Fruit fly (Drosophila melanogaster) whole organism, wandering third instar larva: ENCODE measurements around the gene Prosbeta3.

Experiments used
- Abd-B ChIP-seq: fragments of >200 bp; optimal IDR thresholded peaks from 2 replicates; lab custom pipeline; 2017; ENCODE audit warnings: missing biosample characterization, missing genetic modification characterization
- CG9705 ChIP-seq: fragments of 200-800 bp; sonication (Bioruptor generic); optimal IDR thresholded peaks from 2 replicates; lab custom pipeline; 2018; ENCODE audit warnings: missing biosample characterization, mild to moderate bottlenecking, missing genetic modification characterization
- CrebA ChIP-seq: fragments of 200-800 bp; sonication (Bioruptor generic); optimal IDR thresholded peaks from 2 replicates; lab custom pipeline; 2016; ENCODE audit warnings: missing biosample characterization, mild to moderate bottlenecking, missing genetic modification characterization, borderline replicate concordance
- Dfd ChIP-seq: fragments of >200 bp; optimal IDR thresholded peaks from 2 replicates; lab custom pipeline; 2017; ENCODE audit warnings: missing biosample characterization, missing genetic modification characterization
- Dif ChIP-seq: fragments of 200-275, 200-300 bp; sonication (Bioruptor generic); optimal IDR thresholded peaks from 2 replicates; lab custom pipeline; 2018; ENCODE audit warnings: missing biosample characterization, missing genetic modification characterization; ENCODE audit not compliant: partially characterized antibody
- HLH106 ChIP-seq: fragments of 200-800 bp; optimal IDR thresholded peaks from 3 replicates; lab custom pipeline; 2019; ENCODE audit warnings: missing biosample characterization, mild to moderate bottlenecking, missing genetic modification characterization, moderate library complexity
- Hnf4 ChIP-seq: fragments of 200-800 bp; sonication (Bioruptor generic); optimal IDR thresholded peaks from 2 replicates; lab custom pipeline; 2016; ENCODE audit warnings: missing biosample characterization, mild to moderate bottlenecking, missing genetic modification characterization
- Hr78 ChIP-seq: fragments of >200 bp; optimal IDR thresholded peaks from 2 replicates; lab custom pipeline; 2017; ENCODE audit warnings: missing biosample characterization, missing genetic modification characterization
- Hr83 ChIP-seq: fragments of 200-300 bp; sonication (Bioruptor generic); optimal IDR thresholded peaks from 2 replicates; lab custom pipeline; 2016; ENCODE audit warnings: missing biosample characterization, mild to moderate bottlenecking, missing genetic modification characterization, moderate library complexity; ENCODE audit not compliant: poor library complexity, severe bottlenecking
- Jra ChIP-seq: sonication (Bioruptor generic); optimal IDR thresholded peaks from 2 replicates; lab custom pipeline; 2016; ENCODE audit warnings: missing biosample characterization, missing genetic modification characterization
- Mio ChIP-seq: sonication (Bioruptor generic); optimal IDR thresholded peaks from 2 replicates; lab custom pipeline; 2016; ENCODE audit warnings: missing biosample characterization, missing genetic modification characterization
- Myc ChIP-seq: fragments of >200 bp; optimal IDR thresholded peaks from 2 replicates; lab custom pipeline; 2017
- N ChIP-seq: fragments of >200 bp; optimal IDR thresholded peaks from 2 replicates; lab custom pipeline; 2018; ENCODE audit warnings: missing biosample characterization, missing external identifiers, missing genetic modification characterization
- Rel ChIP-seq, 2 experiments: fragments of 200-800 bp; sonication (Bioruptor generic) in 1 of 2; optimal IDR thresholded peaks; 2 replicates in 1 of 2; 3 replicates in 1 of 2; lab custom pipeline; 2016 to 2019; ENCODE audit warnings: mild to moderate bottlenecking in 2 of 2, missing biosample characterization in 2 of 2, missing genetic modification characterization in 2 of 2, moderate library complexity in 1 of 2
- Sp1 ChIP-seq: fragments of 200-800 bp; sonication (Bioruptor generic); optimal IDR thresholded peaks from 3 replicates; lab custom pipeline; 2019; ENCODE audit warnings: missing biosample characterization, mild to moderate bottlenecking, missing genetic modification characterization, moderate library complexity
- Vsx2 ChIP-seq: fragments of 200-300, 225-300 bp; sonication (Bioruptor generic); optimal IDR thresholded peaks from 2 replicates; lab custom pipeline; 2018; ENCODE audit warnings: missing biosample characterization, missing genetic modification characterization; ENCODE audit not compliant: partially characterized antibody
- br ChIP-seq: fragments of 200-800 bp; sonication (Bioruptor generic); optimal IDR thresholded peaks from 2 replicates; lab custom pipeline; 2016; ENCODE audit warnings: missing biosample characterization, missing genetic modification characterization
- brk ChIP-seq: fragments of 200-800 bp; sonication (Bioruptor generic); optimal IDR thresholded peaks from 2 replicates; lab custom pipeline; 2016; ENCODE audit warnings: missing biosample characterization, mild to moderate bottlenecking, missing genetic modification characterization
- dl ChIP-seq, 2 experiments: fragments of 175-275, 200-275 bp in 1 of 2; fragments of 200-275 bp in 1 of 2; sonication (Bioruptor generic); optimal IDR thresholded peaks; lab custom pipeline; 2018; ENCODE audit warnings: mild to moderate bottlenecking in 2 of 2, missing biosample characterization in 2 of 2, missing genetic modification characterization in 2 of 2, moderate library complexity in 2 of 2; ENCODE audit not compliant: partially characterized antibody in 2 of 2, insufficient read depth in 1 of 2
- dmrt93B ChIP-seq: fragments of 200-800 bp; sonication (Bioruptor generic); optimal IDR thresholded peaks from 2 replicates; lab custom pipeline; 2018; ENCODE audit warnings: missing biosample characterization, mild to moderate bottlenecking, missing genetic modification characterization
- dsf ChIP-seq: sonication (Bioruptor generic); optimal IDR thresholded peaks from 2 replicates; lab custom pipeline; 2016; ENCODE audit warnings: missing biosample characterization, missing genetic modification characterization, borderline replicate concordance
- ey ChIP-seq: fragments of 200-800 bp; sonication (Bioruptor generic); optimal IDR thresholded peaks from 2 replicates; lab custom pipeline; 2016; ENCODE audit warnings: missing biosample characterization, missing genetic modification characterization
- foxo ChIP-seq, 2 experiments: fragments of 200-800 bp; sonication (Bioruptor generic); optimal IDR thresholded peaks; 2 replicates in 1 of 2; 3 replicates in 1 of 2; lab custom pipeline; 2016 to 2017; ENCODE audit warnings: missing biosample characterization in 2 of 2, missing genetic modification characterization in 2 of 2
- fru ChIP-seq: fragments of 200-800 bp; sonication (Bioruptor generic); optimal IDR thresholded peaks from 3 replicates; lab custom pipeline; 2016; ENCODE audit warnings: missing biosample characterization, mild to moderate bottlenecking, missing genetic modification characterization
- h ChIP-seq: fragments of 200-800 bp; sonication (Bioruptor generic); optimal IDR thresholded peaks from 3 replicates; lab custom pipeline; 2016; ENCODE audit warnings: missing biosample characterization, mild to moderate bottlenecking, missing genetic modification characterization
- jim ChIP-seq: fragments of 175-275, 200-325 bp; sonication (Bioruptor generic); optimal IDR thresholded peaks from 2 replicates; lab custom pipeline; 2016; ENCODE audit warnings: missing biosample characterization, mild to moderate bottlenecking, missing genetic modification characterization
- lola ChIP-seq: fragments of >200 bp; optimal IDR thresholded peaks from 2 replicates; lab custom pipeline; 2017; ENCODE audit warnings: missing biosample characterization, missing genetic modification characterization
- pan ChIP-seq: fragments of >200 bp; optimal IDR thresholded peaks from 2 replicates; lab custom pipeline; 2017
- psq ChIP-seq: fragments of 200-800 bp; sonication (Bioruptor generic); optimal IDR thresholded peaks from 3 replicates; lab custom pipeline; 2017; ENCODE audit warnings: missing biosample characterization, mild to moderate bottlenecking, missing genetic modification characterization, moderate library complexity
- rgr ChIP-seq: fragments of 200-800 bp; sonication (Bioruptor generic); optimal IDR thresholded peaks from 3 replicates; lab custom pipeline; 2016; ENCODE audit warnings: missing biosample characterization, mild to moderate bottlenecking, missing genetic modification characterization
- sage ChIP-seq: fragments of 200-800 bp; sonication (Bioruptor generic); optimal IDR thresholded peaks from 2 replicates; lab custom pipeline; 2016; ENCODE audit warnings: missing biosample characterization, mild to moderate bottlenecking, missing genetic modification characterization
- sv ChIP-seq: fragments of 200-800 bp; sonication (Bioruptor generic); optimal IDR thresholded peaks from 3 replicates; lab custom pipeline; 2016; ENCODE audit warnings: missing biosample characterization, missing genetic modification characterization
- tai ChIP-seq: sonication (Bioruptor generic); optimal IDR thresholded peaks from 2 replicates; lab custom pipeline; 2016; ENCODE audit warnings: missing biosample characterization, missing genetic modification characterization
- usp ChIP-seq: fragments of >200 bp; optimal IDR thresholded peaks from 2 replicates; lab custom pipeline; 2017; ENCODE audit warnings: missing biosample characterization, missing genetic modification characterization
- woc ChIP-seq: sonication (Bioruptor generic); optimal IDR thresholded peaks from 2 replicates; lab custom pipeline; 2016; ENCODE audit warnings: missing biosample characterization, mild to moderate bottlenecking, missing genetic modification characterization

Prosbeta3 gene

dm6 chr3R:8984141-8984540, 21.9 kb downstream of the Prosbeta3 start, which contains the start of gene RagA-B:
Gene RagA-B, minus strand, starts transcription at chr3R:8984315.
- TF ChIP-seq woc (GFP tag; lab: Kevin White, UChicago): no peak
- TF ChIP-seq h (GFP tag; lab: Kevin White, UChicago): no peak
- TF ChIP-seq Dif: no peak
- no peak for TF ChIP-seq Rel (GFP tag; optimal IDR thresholded peaks at IDR 0.05; lab: Kevin White, UChicago)
- no peak for TF ChIP-seq Rel (tag; optimal IDR thresholded peaks at IDR 0.05; lab: Kevin White, UChicago)
- no peak for TF ChIP-seq CG9705
- TF ChIP-seq Vsx2 (GFP tag; lab: Kevin White, UChicago): no peak
- TF ChIP-seq Dfd (GFP tag; lab: Kevin White, UChicago): no peak
- TF ChIP-seq usp: no peak
- TF ChIP-seq Hr78: no peak
- no peak for TF ChIP-seq Sp1 (GFP tag; lab: Kevin White, UChicago)
- no peak for TF ChIP-seq Mio (GFP tag; lab: Kevin White, UChicago)
- TF ChIP-seq pan: no peak
- TF ChIP-seq ey (GFP tag; lab: Kevin White, UChicago): no peak
- TF ChIP-seq Abd-B (GFP tag; lab: Kevin White, UChicago): no peak
- no peak for TF ChIP-seq foxo (GFP tag; optimal IDR thresholded peaks at IDR 0.05; lab: Kevin White, UChicago)

dm6 chr3R:8981209-8981996, 24.6 kb downstream of the Prosbeta3 start:
- no peak for TF ChIP-seq Rel (GFP tag; optimal IDR thresholded peaks at IDR 0.05; lab: Kevin White, UChicago)
- TF ChIP-seq Rel (tag; optimal IDR thresholded peaks at IDR 0.05; lab: Kevin White, UChicago): no peak
- no peak for TF ChIP-seq lola (GFP tag; lab: Kevin White, UChicago)
- TF ChIP-seq Dif: peak; percentile 30

- TF ChIP-seq dl (GFP tag; optimal IDR thresholded peaks at IDR 0.05; lab: Kevin White, UChicago; ENCODE audit: insufficient read depth in 1 of 2, partially characterized antibody in 2 of 2) (peak; percentile 59 to 60), Dif (peak; percentile 67), jim (no peak), Rel (GFP tag; optimal IDR thresholded peaks at IDR 0.05; lab: Kevin White, UChicago) (no peak), Rel (tag; optimal IDR thresholded peaks at IDR 0.05; lab: Kevin White, UChicago) (no peak)
Observed at dm6 chr3R:8980776-8981165, 25.3 kb downstream of the Prosbeta3 start, which contains the start of gene CAHbeta. Gene CAHbeta, plus strand, starts transcription at chr3R:8980860.

- TF ChIP-seq Rel (GFP tag; optimal IDR thresholded peaks at IDR 0.05; lab: Kevin White, UChicago): no peak
- TF ChIP-seq Rel (tag; optimal IDR thresholded peaks at IDR 0.05; lab: Kevin White, UChicago): no peak
- no peak for TF ChIP-seq Dfd (GFP tag; lab: Kevin White, UChicago)
- TF ChIP-seq dsf (GFP tag; lab: Kevin White, UChicago): no peak
- no peak for TF ChIP-seq Hr83 (GFP tag; lab: Kevin White, UChicago)
- no peak for TF ChIP-seq usp
- TF ChIP-seq foxo (GFP tag; optimal IDR thresholded peaks at IDR 0.05; lab: Kevin White, UChicago): peak in 1 of 2 experiments; percentile 7
- no peak for TF ChIP-seq CrebA (GFP tag; lab: Kevin White, UChicago)
- TF ChIP-seq Dif: no peak
- TF ChIP-seq psq (GFP tag; lab: Kevin White, UChicago): no peak
- no peak for TF ChIP-seq jim
- TF ChIP-seq lola (GFP tag; lab: Kevin White, UChicago): no peak
- no peak for TF ChIP-seq Abd-B (GFP tag; lab: Kevin White, UChicago)
- no peak for TF ChIP-seq Vsx2 (GFP tag; lab: Kevin White, UChicago)
- no peak for TF ChIP-seq dmrt93B (GFP tag; lab: Kevin White, UChicago)
- TF ChIP-seq Jra (GFP tag; lab: Kevin White, UChicago): no peak
- peak; percentile 23 for TF ChIP-seq fru (GFP tag; lab: Kevin White, UChicago)
- TF ChIP-seq woc (GFP tag; lab: Kevin White, UChicago): no peak
- no peak for TF ChIP-seq CG9705
- no peak for TF ChIP-seq Hnf4 (GFP tag; lab: Kevin White, UChicago)
- TF ChIP-seq Hr78: no peak
- no peak for TF ChIP-seq HLH106 (tag; lab: Kevin White, UChicago)
- no peak for TF ChIP-seq sage (GFP tag; lab: Kevin White, UChicago)
- no peak for TF ChIP-seq N (GFP tag; lab: Kevin White, UChicago)
- TF ChIP-seq rgr (GFP tag; lab: Kevin White, UChicago): no peak
- no peak for TF ChIP-seq Sp1 (GFP tag; lab: Kevin White, UChicago)
- peak; percentile 13 for TF ChIP-seq h (GFP tag; lab: Kevin White, UChicago)
- TF ChIP-seq Myc (lab: Kevin White, UChicago): no peak
- no peak for TF ChIP-seq br (GFP tag; lab: Kevin White, UChicago)
- no peak for TF ChIP-seq pan
- TF ChIP-seq ey (GFP tag; lab: Kevin White, UChicago): no peak
- no peak for TF ChIP-seq sv
- TF ChIP-seq tai: no peak
- TF ChIP-seq Mio (GFP tag; lab: Kevin White, UChicago): no peak
- TF ChIP-seq dl (GFP tag; optimal IDR thresholded peaks at IDR 0.05; lab: Kevin White, UChicago; ENCODE audit: insufficient read depth in 1 of 2, partially characterized antibody in 2 of 2): no peak
- peak; percentile 13 for TF ChIP-seq brk (GFP tag; lab: Kevin White, UChicago)
Observed at dm6 chr3R:8979850-8980775, 25.9 kb downstream of the Prosbeta3 start.
